Worm (Caenorhabditis elegans) whole organism, L4/young adult: ENCODE results near the gene alh-3.

Experiments used
- W03F9.2 ChIP-seq: fragments of 150-350 bp; optimal IDR thresholded peaks from 2 replicates; lab custom pipeline; 2014; ENCODE audit warnings: missing biosample characterization, missing genetic modification characterization
- dao-5 ChIP-seq: sonication (generic microtip); optimal IDR thresholded peaks from 2 replicates; lab custom pipeline; 2016; ENCODE audit warnings: missing genotype, missing genetic modification characterization, moderate library complexity, missing compliant biosample characterization
- him-1 ChIP-seq: sonication (generic microtip); optimal IDR thresholded peaks from 2 replicates; lab custom pipeline; 2016; ENCODE audit warnings: missing genotype, missing genetic modification reagents, missing genetic modification characterization, missing compliant biosample characterization

DNA sequence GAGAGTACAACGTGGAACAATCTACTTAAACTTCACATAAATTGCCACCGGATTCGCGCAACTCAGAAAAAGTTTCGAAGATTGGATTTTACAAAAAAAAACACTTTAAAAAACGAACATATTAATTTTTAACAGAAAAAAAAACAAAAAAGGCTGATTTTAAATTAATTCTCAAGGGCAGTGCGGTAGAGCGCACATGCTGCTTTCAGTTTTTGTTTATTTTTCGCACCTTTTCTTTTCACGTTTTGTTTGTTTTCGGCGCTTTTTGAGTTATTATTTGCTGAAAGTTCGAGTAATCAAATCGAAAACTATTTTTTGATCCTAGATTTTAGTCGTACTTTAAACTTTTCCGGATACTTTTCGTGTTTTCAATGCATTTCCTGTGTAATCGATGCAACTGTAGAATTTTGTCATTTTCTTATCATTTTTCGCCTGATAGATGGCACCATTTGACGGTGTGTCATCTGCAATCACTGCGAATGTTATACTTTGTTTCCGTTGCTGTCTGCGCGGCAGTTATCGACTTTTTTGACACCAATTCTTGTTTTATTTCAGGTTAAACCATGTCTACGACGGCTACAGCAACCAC, 2.3 kb upstream of the alh-3 start, which contains the start of gene F13H10.8:
- TF ChIP-seq dao-5 (tag; lab: Kevin White, UChicago) (no peak), him-1 (tag; lab: Kevin White, UChicago) (no peak), W03F9.2 (tag; lab: Kevin White, UChicago) (peak; percentile 61)
